Worm (Caenorhabditis elegans) whole organism, late embryonic: ENCODE results near the gene hst-3.2.

Source experiments
- C08G9.2 ChIP-seq: sonication (generic microtip); optimal IDR thresholded peaks from 2 replicates; lab custom pipeline; 2016; ENCODE audit warnings: mild to moderate bottlenecking, missing genetic modification characterization, moderate library complexity, missing compliant biosample characterization
- C38D4.7 ChIP-seq: fragments of 200-800 bp; sonication (Bioruptor generic); optimal IDR thresholded peaks from 2 replicates; lab custom pipeline; 2018; ENCODE audit warnings: mild to moderate bottlenecking, missing genetic modification characterization, moderate library complexity, missing compliant biosample characterization
- F13H6.1 ChIP-seq: sonication (generic microtip); optimal IDR thresholded peaks from 2 replicates; lab custom pipeline; 2016; ENCODE audit warnings: missing genetic modification characterization, missing compliant biosample characterization
- K02D7.2 ChIP-seq: sonication (generic microtip); optimal IDR thresholded peaks from 2 replicates; lab custom pipeline; 2017; ENCODE audit warnings: mild to moderate bottlenecking, missing genetic modification characterization, missing compliant biosample characterization
- K09A11.1 ChIP-seq: sonication (generic microtip); optimal IDR thresholded peaks from 2 replicates; lab custom pipeline; 2017; ENCODE audit warnings: antibody characterized with exemption, mild to moderate bottlenecking, missing genetic modification characterization, missing compliant biosample characterization; ENCODE audit not compliant: insufficient read depth
- ahr-1 ChIP-seq: sonication (generic microtip); optimal IDR thresholded peaks from 2 replicates; lab custom pipeline; 2016; ENCODE audit warnings: missing genetic modification characterization, missing compliant biosample characterization
- ceh-18 ChIP-seq: sonication (generic microtip); optimal IDR thresholded peaks from 2 replicates; lab custom pipeline; 2016; ENCODE audit warnings: missing genetic modification characterization, missing compliant biosample characterization
- ceh-19 ChIP-seq: fragments of 200-800 bp; sonication (Bioruptor generic); optimal IDR thresholded peaks from 2 replicates; lab custom pipeline; 2018; ENCODE audit warnings: mild to moderate bottlenecking, missing genetic modification characterization, missing compliant biosample characterization
- ceh-22 ChIP-seq: sonication (generic microtip); optimal IDR thresholded peaks from 2 replicates; lab custom pipeline; 2017; ENCODE audit warnings: missing biosample characterization, missing genetic modification characterization
- ceh-34 ChIP-seq: sonication (generic microtip); optimal IDR thresholded peaks from 2 replicates; lab custom pipeline; 2016; ENCODE audit warnings: mild to moderate bottlenecking, missing genetic modification characterization, missing compliant biosample characterization
- ceh-9 ChIP-seq: sonication (generic microtip); optimal IDR thresholded peaks from 2 replicates; lab custom pipeline; 2016; ENCODE audit warnings: mild to moderate bottlenecking, missing genetic modification characterization, inconsistent platforms, missing compliant biosample characterization
- che-1 ChIP-seq: sonication (generic microtip); optimal IDR thresholded peaks from 2 replicates; lab custom pipeline; 2016; ENCODE audit warnings: mild to moderate bottlenecking, missing genetic modification characterization, missing compliant biosample characterization
- dmd-4 ChIP-seq: sonication (generic microtip); optimal IDR thresholded peaks from 2 replicates; lab custom pipeline; 2016; ENCODE audit warnings: borderline replicate concordance, missing genetic modification characterization, missing compliant biosample characterization
- elt-4 ChIP-seq: sonication (generic microtip); optimal IDR thresholded peaks from 2 replicates; lab custom pipeline; 2016; ENCODE audit warnings: missing genetic modification characterization, missing compliant biosample characterization
- ets-4 ChIP-seq: sonication (generic microtip); optimal IDR thresholded peaks from 2 replicates; lab custom pipeline; 2016; ENCODE audit warnings: missing genetic modification characterization, missing compliant biosample characterization
- fax-1 ChIP-seq: sonication (generic microtip); optimal IDR thresholded peaks from 2 replicates; lab custom pipeline; 2016; ENCODE audit warnings: missing genotype, missing genetic modification characterization, missing compliant biosample characterization
- gmeb-2 ChIP-seq: sonication (generic microtip); optimal IDR thresholded peaks from 2 replicates; lab custom pipeline; 2016; ENCODE audit warnings: missing genetic modification characterization, inconsistent platforms, missing compliant biosample characterization
- hlh-13 ChIP-seq: fragments of 200-800 bp; sonication (Bioruptor generic); optimal IDR thresholded peaks from 2 replicates; lab custom pipeline; 2018; ENCODE audit warnings: mild to moderate bottlenecking, missing genetic modification characterization, missing compliant biosample characterization
- hlh-30 ChIP-seq: sonication (generic microtip); optimal IDR thresholded peaks from 2 replicates; lab custom pipeline; 2017; ENCODE audit warnings: antibody characterized with exemption, missing genetic modification characterization, missing compliant biosample characterization; ENCODE audit not compliant: insufficient read depth
- hlh-6 ChIP-seq: sonication (generic microtip); optimal IDR thresholded peaks from 2 replicates; lab custom pipeline; 2016; ENCODE audit warnings: missing genotype, missing genetic modification characterization, missing compliant biosample characterization
- hlh-8 ChIP-seq: sonication (generic microtip); optimal IDR thresholded peaks from 2 replicates; lab custom pipeline; 2016; ENCODE audit warnings: missing genotype, missing genetic modification characterization, missing compliant biosample characterization
- madf-2 ChIP-seq: sonication (generic microtip); optimal IDR thresholded peaks from 2 replicates; lab custom pipeline; 2017; ENCODE audit warnings: missing genetic modification characterization, missing compliant biosample characterization
- mec-3 ChIP-seq: sonication (generic microtip); optimal IDR thresholded peaks from 2 replicates; lab custom pipeline; 2016; ENCODE audit warnings: borderline replicate concordance, missing genetic modification characterization, missing compliant biosample characterization
- pag-3 ChIP-seq: sonication (generic microtip); optimal IDR thresholded peaks from 2 replicates; lab custom pipeline; 2016; ENCODE audit warnings: missing compliant biosample characterization, missing genetic modification characterization, borderline replicate concordance
- pat-9 ChIP-seq: fragments of 200-800 bp; sonication (Bioruptor generic); optimal IDR thresholded peaks from 2 replicates; lab custom pipeline; 2018; ENCODE audit warnings: mild to moderate bottlenecking, missing genetic modification characterization, moderate library complexity, missing compliant biosample characterization
- pha-2 ChIP-seq: sonication (generic microtip); optimal IDR thresholded peaks from 2 replicates; lab custom pipeline; 2017; ENCODE audit warnings: mild to moderate bottlenecking, missing genetic modification characterization, missing compliant biosample characterization
- ref-2 ChIP-seq: sonication (generic microtip); optimal IDR thresholded peaks from 2 replicates; lab custom pipeline; 2016; ENCODE audit warnings: missing genetic modification characterization, missing compliant biosample characterization
- rnt-1 ChIP-seq: sonication (generic microtip); optimal IDR thresholded peaks from 2 replicates; lab custom pipeline; 2016; ENCODE audit warnings: missing genetic modification characterization, missing compliant biosample characterization
- sdc-2 ChIP-seq: sonication (generic microtip); optimal IDR thresholded peaks from 2 replicates; lab custom pipeline; 2016; ENCODE audit warnings: missing genotype, missing genetic modification characterization, missing compliant biosample characterization
- syd-9 ChIP-seq: sonication (generic microtip); optimal IDR thresholded peaks from 2 replicates; lab custom pipeline; 2016; ENCODE audit warnings: mild to moderate bottlenecking, missing genetic modification characterization, moderate library complexity, missing compliant biosample characterization
- unc-42 ChIP-seq: sonication (generic microtip); optimal IDR thresholded peaks from 2 replicates; lab custom pipeline; 2016; ENCODE audit warnings: missing genotype, missing genetic modification characterization, missing compliant biosample characterization
- unc-55 ChIP-seq: sonication (generic microtip); optimal IDR thresholded peaks from 2 replicates; lab custom pipeline; 2017; ENCODE audit warnings: missing biosample characterization, missing genetic modification reagents, missing genetic modification characterization
- unc-86 ChIP-seq: sonication (generic microtip); optimal IDR thresholded peaks from 2 replicates; lab custom pipeline; 2016; ENCODE audit warnings: missing genetic modification characterization, missing compliant biosample characterization
- zip-5 ChIP-seq: sonication (generic microtip); optimal IDR thresholded peaks from 2 replicates; lab custom pipeline; 2016; ENCODE audit warnings: missing genetic modification characterization, missing compliant biosample characterization

The hst-3.2 gene

ce11 chrX:2940572-2940971 lies 16.8 kb upstream of the hst-3.2 start, which contains the start of gene pfk-1.1:
Gene pfk-1.1, plus strand, starts transcription at chrX:2940872.
- TF ChIP-seq unc-86 (tag; lab: Kevin White, UChicago): no peak
- no peak for TF ChIP-seq K02D7.2
- peak; percentile 64 for TF ChIP-seq sdc-2 (tag; lab: Kevin White, UChicago)

DNA sequence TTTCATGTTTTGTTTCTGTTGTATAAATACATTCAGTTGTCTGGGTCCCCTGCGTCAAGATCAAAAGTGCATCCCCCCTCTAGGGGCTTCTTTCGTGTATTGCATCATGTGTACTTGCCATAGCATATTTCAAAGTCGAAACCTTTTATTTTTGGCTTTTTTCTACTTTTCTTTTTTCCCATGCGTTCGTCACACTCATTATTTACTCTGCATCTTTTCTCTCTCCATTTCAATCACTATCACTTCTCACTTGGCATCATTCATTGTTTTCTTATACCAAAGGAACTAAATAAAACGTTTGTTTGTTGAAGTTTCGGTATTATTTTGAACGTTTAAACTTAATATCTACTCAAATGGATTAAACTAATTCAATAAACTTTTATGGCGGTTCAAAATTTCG lies 15.7 kb upstream of the hst-3.2 start:
- TF ChIP-seq madf-2 (tag; lab: Kevin White, UChicago) (no peak), pat-9 (tag; lab: Kevin White, UChicago) (no peak), hlh-6 (tag; lab: Kevin White, UChicago) (no peak), hlh-30 (tag; lab: Kevin White, UChicago) (no peak), F13H6.1 (no peak), rnt-1 (no peak), ets-4 (tag; lab: Kevin White, UChicago) (no peak), ref-2 (tag; lab: Kevin White, UChicago) (no peak), zip-5 (tag; lab: Kevin White, UChicago) (no peak)
- TF ChIP-seq, all 69 proteins: peak for 0

ce11 chrX:2939085-2939484 lies 15.3 kb upstream of the hst-3.2 start:
- TF ChIP-seq C08G9.2 (no peak), ceh-18 (tag; lab: Kevin White, UChicago) (peak; percentile 36), elt-4 (tag; lab: Kevin White, UChicago) (no peak), unc-42 (peak; percentile 71), ahr-1 (no peak)
- TF ChIP-seq, all 69 proteins: peak for 2

DNA sequence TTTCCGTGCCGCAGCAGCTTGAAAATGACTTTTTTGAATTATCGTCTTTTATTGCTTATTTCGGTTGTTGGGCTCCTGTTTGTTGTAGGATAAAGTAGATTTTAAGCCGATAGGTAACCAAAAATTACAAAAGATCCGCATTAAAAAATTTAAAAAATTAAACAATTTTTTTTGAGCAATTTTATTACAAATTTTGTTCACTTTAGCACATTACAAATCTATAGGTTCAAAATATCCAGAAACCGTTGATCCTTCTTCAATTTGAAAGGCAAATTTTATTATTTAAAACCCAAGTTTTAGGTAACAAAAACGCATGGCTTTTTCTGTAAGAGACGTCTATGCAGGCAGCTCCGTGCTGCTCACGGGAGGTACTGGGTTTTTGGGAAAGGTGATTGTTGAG lies 9.3 kb upstream of the hst-3.2 start, which contains the start of gene fard-1:
TSS of gene fard-1 (plus strand) at position 301 of the 400 bp plus-strand sequence.
- no peak for TF ChIP-seq C38D4.7 (GFP tag; lab: Kevin White, UChicago)
- no peak for TF ChIP-seq pat-9 (tag; lab: Kevin White, UChicago)
- TF ChIP-seq unc-86 (tag; lab: Kevin White, UChicago): no peak
- TF ChIP-seq ceh-22: no peak
- TF ChIP-seq che-1 (tag; lab: Kevin White, UChicago): no peak
- TF ChIP-seq pha-2: no peak
- no peak for TF ChIP-seq pag-3 (tag; lab: Kevin White, UChicago)
- TF ChIP-seq ceh-19 (GFP tag; lab: Kevin White, UChicago): no peak
- TF ChIP-seq hlh-13 (GFP tag; lab: Kevin White, UChicago): no peak
- no peak for TF ChIP-seq fax-1
- no peak for TF ChIP-seq ceh-34 (tag; lab: Kevin White, UChicago)
- no peak for TF ChIP-seq hlh-8 (tag; lab: Kevin White, UChicago)

DNA sequence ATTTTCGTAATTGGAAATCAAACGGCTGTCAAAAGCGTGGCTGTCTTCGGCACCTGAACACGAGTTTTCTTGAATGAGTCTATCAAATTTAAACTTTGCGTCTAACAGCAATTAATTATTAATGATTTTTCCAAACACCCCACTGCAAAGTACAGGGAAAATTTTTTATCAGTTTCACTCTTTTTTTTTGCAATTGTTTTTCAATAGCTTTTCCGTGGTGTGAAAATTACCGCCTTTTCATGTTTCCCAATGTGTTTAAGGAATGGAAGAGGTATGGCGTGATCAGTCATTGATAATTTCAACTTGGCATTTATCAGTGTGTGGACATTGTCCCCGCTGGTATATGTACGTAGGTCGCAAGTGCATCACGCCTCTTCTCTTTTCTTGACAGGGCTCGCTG lies 8.1 kb upstream of the hst-3.2 start:
- TF ChIP-seq ceh-9 (tag; lab: Kevin White, UChicago) (no peak), zip-5 (tag; lab: Kevin White, UChicago) (no peak), gmeb-2 (tag; lab: Kevin White, UChicago) (no peak), K09A11.1 (tag; lab: Kevin White, UChicago) (no peak), unc-42 (no peak), ceh-34 (tag; lab: Kevin White, UChicago) (no peak), madf-2 (tag; lab: Kevin White, UChicago) (no peak), dmd-4 (tag; lab: Kevin White, UChicago) (no peak), mec-3 (tag; lab: Kevin White, UChicago) (no peak)
- TF ChIP-seq, all 69 proteins: peak for 0

DNA sequence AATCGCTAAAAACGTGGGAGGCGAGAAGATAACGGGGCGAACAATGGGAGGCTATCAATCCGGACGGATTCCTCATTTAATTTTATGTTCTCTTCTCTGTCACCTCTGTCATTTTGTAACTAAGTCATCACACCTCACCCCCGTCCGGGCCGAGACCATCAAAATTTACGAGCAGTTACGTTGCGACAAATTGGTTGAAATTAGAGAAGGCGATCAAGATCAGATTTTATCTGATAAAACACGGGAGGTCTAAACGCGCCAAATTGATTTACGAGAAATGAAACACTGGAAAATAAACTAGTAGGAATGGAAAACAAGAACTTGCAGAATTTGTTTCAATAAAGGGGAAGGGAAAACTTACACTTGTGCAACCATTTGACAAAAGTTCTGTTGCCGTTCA lies 4.3 kb upstream of the hst-3.2 start:
- TF ChIP-seq rnt-1: no peak
- TF ChIP-seq unc-55 (GFP tag; lab: Kevin White, UChicago): peak; percentile 30
- TF ChIP-seq pha-2: no peak
- TF ChIP-seq syd-9 (tag; lab: Kevin White, UChicago): no peak
- TF ChIP-seq, all 69 proteins: peak for 1
